Worm (Caenorhabditis elegans): ENCODE measurements around the gene F44E2.4.

The F44E2.4 gene

DNA sequence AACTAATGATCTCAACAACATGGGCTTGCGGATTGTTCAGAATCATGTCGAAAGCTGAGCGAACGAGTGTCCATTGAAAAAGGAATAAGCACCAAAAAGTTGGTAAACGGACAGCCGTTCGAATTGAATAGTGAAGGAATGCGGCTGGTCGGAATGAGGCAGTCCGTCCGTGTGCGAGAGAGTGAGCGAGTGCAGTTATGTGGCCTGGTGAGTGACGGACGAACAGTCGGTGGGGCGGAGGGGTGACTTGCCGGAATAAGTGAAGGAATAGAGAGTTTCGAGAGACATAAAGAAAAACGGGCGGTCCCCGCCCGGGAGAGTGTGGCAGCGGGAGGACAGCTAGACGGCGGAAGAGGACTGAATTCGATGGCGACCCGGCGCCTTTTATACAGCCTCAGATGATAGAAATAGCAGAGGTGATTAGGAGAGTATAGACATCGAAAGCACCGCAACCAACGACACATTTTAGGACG, 27.1 kb upstream of the F44E2.4 start (continued):
- TF ChIP-seq ets-4 (GFP tag; optimal IDR thresholded peaks at IDR 0.05) (peak; percentile 93), akir-1 (GFP tag; optimal IDR thresholded peaks at IDR 0.05) (peak; percentile 41), Y79H2A.3 (GFP tag; conservative IDR thresholded peaks at IDR 0.05) (no peak), B0261.1 (tag; optimal IDR thresholded peaks at IDR 0.05) (no peak), bed-1 (GFP tag; IDR thresholded peaks at IDR 0.05) (peak; percentile 81; the same call in 1 of the 2 replicates), K12H6.12 (tag; optimal IDR thresholded peaks at IDR 0.05) (peak; percentile 58), chd-7 (tag; optimal IDR thresholded peaks at IDR 0.05) (peak; percentile 82), ztf-25 (GFP tag; IDR thresholded peaks at IDR 0.05) (0 out of 2 replicates have a peak, but pooled peaks have one; percentile 45), attf-5 (GFP tag; optimal IDR thresholded peaks at IDR 0.05) (peak; percentile 72), madf-10 (tag; optimal IDR thresholded peaks at IDR 0.05) (peak; percentile 70), hlh-26 (GFP tag; conservative IDR thresholded peaks at IDR 0.05) (no peak), ceh-91 (GFP tag; IDR thresholded peaks at IDR 0.05) (no peak), F55B11.4 (tag; optimal IDR thresholded peaks at IDR 0.05; ENCODE audit: borderline replicate concordance, insufficient read depth) (no peak), snpc-4 (GFP tag; optimal IDR thresholded peaks at IDR 0.05) (no peak), snpc-4 (tag; optimal IDR thresholded peaks at IDR 0.05) (peak in 3 of 4 experiments; percentile 27 to 45 (median 27)), attf-6 (GFP tag; IDR thresholded peaks at IDR 0.05) (no peak), lin-40 (tag; optimal IDR thresholded peaks at IDR 0.05) (peak; percentile 55), zfh-2 (GFP tag; conservative IDR thresholded peaks at IDR 0.05) (peak; percentile 98), hmg-20 (GFP tag; IDR thresholded peaks at IDR 0.05) (peak; percentile 63; the same call in 1 of the 2 replicates), madf-3 (GFP tag; IDR thresholded peaks at IDR 0.05) (0 out of 2 replicates have a peak, but pooled peaks have one; percentile 28), efl-1 (GFP tag; optimal IDR thresholded peaks at IDR 0.05) (no peak), pbrm-1 (GFP tag; IDR thresholded peaks at IDR 0.05) (peak; percentile 36; the same call in 1 of the 2 replicates), F52B5.7 (tag; optimal IDR thresholded peaks at IDR 0.05) (peak; percentile 55), hlh-12 (tag; optimal IDR thresholded peaks at IDR 0.05) (no peak), hmg-1.2 (GFP tag; IDR thresholded peaks at IDR 0.05) (peak; percentile 83), nfya-1 (tag; optimal IDR thresholded peaks at IDR 0.05; ENCODE audit: borderline replicate concordance, insufficient read depth) (no peak), Y53G8AR.9 (GFP tag; conservative IDR thresholded peaks at IDR 0.05) (peak; percentile 83), lag-1 (GFP tag; IDR thresholded peaks at IDR 0.05) (no peak), nhr-120 (GFP tag; IDR thresholded peaks at IDR 0.05) (0 out of 2 replicates have a peak, but pooled peaks have one; percentile 85), lsl-1 (GFP tag; optimal IDR thresholded peaks at IDR 0.05) (no peak), repo-1 (tag; optimal IDR thresholded peaks at IDR 0.05) (peak; percentile 66), egl-18 (GFP tag; IDR thresholded peaks at IDR 0.05) (no peak), T07F8.4 (tag; optimal IDR thresholded peaks at IDR 0.05) (no peak), mxl-1 (tag; optimal IDR thresholded peaks at IDR 0.05) (no peak), rcor-1 (GFP tag; IDR thresholded peaks at IDR 0.05) (0 out of 2 replicates have a peak, but pooled peaks have one; percentile 24), C06A6.2 (GFP tag; conservative IDR thresholded peaks at IDR 0.05) (peak; percentile 73), ceh-100 (GFP tag; IDR thresholded peaks at IDR 0.05) (peak; percentile 54; the same call in 1 of the 2 replicates), egl-44 (GFP tag; IDR thresholded peaks at IDR 0.05) (peak; percentile 86), ceh-40 (GFP tag; IDR thresholded peaks at IDR 0.05) (no peak), rpc-1 (optimal IDR thresholded peaks at IDR 0.05) (no peak), rpc-1 (tag; optimal IDR thresholded peaks at IDR 0.05) (no peak), F49E8.2 (tag; optimal IDR thresholded peaks at IDR 0.05; ENCODE audit: insufficient read depth) (peak; percentile 14), hrde-1 (tag; optimal IDR thresholded peaks at IDR 0.05; ENCODE audit: borderline replicate concordance) (no peak), ztf-26 (tag; optimal IDR thresholded peaks at IDR 0.05) (peak; percentile 87), pha-4 (tag; optimal IDR thresholded peaks at IDR 0.05) (peak; percentile 13), nhr-27 (tag; optimal IDR thresholded peaks at IDR 0.05) (peak; percentile 20), ekl-4 (GFP tag; IDR thresholded peaks at IDR 0.05) (peak; percentile 67), Y56A3A.18 (GFP tag; IDR thresholded peaks at IDR 0.05) (peak; percentile 62; the same call in 1 of the 2 replicates), lin-26 (GFP tag; IDR thresholded peaks at IDR 0.05) (peak; percentile 74)
